Fruit fly (Drosophila melanogaster) whole organism, pupa: ENCODE data around the gene CG4360.

Experiments used
- CG10348 ChIP-seq: fragments of 200-800 bp; sonication (Bioruptor generic); IDR thresholded peaks from 2 replicates; pipeline ENCODE4 v1.3.6; 2022; ENCODE audit warnings: missing biosample characterization, missing genetic modification characterization
- CG12605 ChIP-seq: fragments of 200-800 bp; sonication (Bioruptor generic); IDR thresholded peaks from 2 replicates; pipeline ENCODE4 v1.3.6; 2022; ENCODE audit warnings: missing biosample characterization, missing genetic modification characterization
- CG13204 ChIP-seq: fragments of 200-800 bp; sonication (Bioruptor generic); optimal IDR thresholded peaks from 2 replicates; lab custom pipeline; 2018; ENCODE audit warnings: missing biosample characterization, mild to moderate bottlenecking, missing genetic modification characterization, moderate library complexity
- CG14655 ChIP-seq: fragments of 200-800 bp; sonication (Bioruptor generic); optimal IDR thresholded peaks from 3 replicates; lab custom pipeline; 2017; ENCODE audit warnings: mild to moderate bottlenecking, missing biosample characterization, missing genetic modification reagents, missing genetic modification characterization
- CG15710 ChIP-seq: fragments of 200-800 bp; sonication (Bioruptor generic); optimal IDR thresholded peaks from 2 replicates; lab custom pipeline; 2018; ENCODE audit warnings: missing biosample characterization, mild to moderate bottlenecking, missing genetic modification characterization, moderate library complexity
- CG17806 ChIP-seq: fragments of 200-800 bp; sonication (Bioruptor generic); optimal IDR thresholded peaks from 2 replicates; lab custom pipeline; 2018; ENCODE audit warnings: missing biosample characterization, mild to moderate bottlenecking, missing genetic modification characterization, moderate library complexity
- CG32121 ChIP-seq: fragments of 200-800 bp; sonication (Bioruptor generic); IDR thresholded peaks from 2 replicates; pipeline ENCODE4 v1.3.6; 2022; ENCODE audit warnings: missing biosample characterization, missing genetic modification characterization
- CG34367 ChIP-seq: fragments of 200-800 bp; sonication (Bioruptor generic); optimal IDR thresholded peaks from 2 replicates; lab custom pipeline; 2018; ENCODE audit warnings: missing biosample characterization, mild to moderate bottlenecking, missing genetic modification characterization
- CG4496 ChIP-seq: fragments of 200-800 bp; sonication (Bioruptor generic); IDR thresholded peaks from 3 replicates; pipeline ENCODE4 v1.3.6; 2022; ENCODE audit warnings: missing biosample characterization, missing genetic modification characterization
- CG8159 ChIP-seq: fragments of 200-800 bp; sonication (Bioruptor generic); optimal IDR thresholded peaks from 3 replicates; lab custom pipeline; 2018; ENCODE audit warnings: missing biosample characterization, mild to moderate bottlenecking, missing genetic modification characterization, moderate library complexity
- CG8301 ChIP-seq: fragments of 200-800 bp; sonication (Bioruptor generic); optimal IDR thresholded peaks from 2 replicates; lab custom pipeline; 2018; ENCODE audit warnings: missing biosample characterization, mild to moderate bottlenecking, missing genetic modification characterization
- CG9948 ChIP-seq: fragments of 200-800 bp; sonication (Bioruptor generic); optimal IDR thresholded peaks from 2 replicates; lab custom pipeline; 2018; ENCODE audit warnings: missing biosample characterization, mild to moderate bottlenecking, missing genetic modification characterization, moderate library complexity
- D1 ChIP-seq: fragments of 200-800 bp; sonication (Bioruptor generic); optimal IDR thresholded peaks from 2 replicates; lab custom pipeline; 2018; ENCODE audit warnings: missing biosample characterization, mild to moderate bottlenecking, missing genetic modification characterization, moderate library complexity
- EcR ChIP-seq: fragments of 200-800 bp; sonication (Bioruptor generic); optimal IDR thresholded peaks from 3 replicates; lab custom pipeline; 2019; ENCODE audit warnings: missing biosample characterization, missing genetic modification characterization, mild to moderate bottlenecking, moderate library complexity, missing genetic modification reagents
- Ets98B ChIP-seq: fragments of 200-800 bp; sonication (Bioruptor generic); IDR thresholded peaks from 2 replicates; pipeline ENCODE4 v1.3.6; 2022; ENCODE audit warnings: missing biosample characterization, missing genetic modification characterization
- Pif1A ChIP-seq: fragments of 200-800 bp; sonication (Bioruptor generic); optimal IDR thresholded peaks from 3 replicates; lab custom pipeline; 2016; ENCODE audit warnings: missing biosample characterization, missing genetic modification characterization
- Pif1B ChIP-seq: fragments of 200-800 bp; sonication (Bioruptor generic); optimal IDR thresholded peaks from 3 replicates; lab custom pipeline; 2016; ENCODE audit warnings: missing biosample characterization, missing genetic modification characterization
- Snoo ChIP-seq: fragments of 200-800 bp; sonication (Bioruptor generic); optimal IDR thresholded peaks from 3 replicates; lab custom pipeline; 2017; ENCODE audit warnings: missing biosample characterization, mild to moderate bottlenecking, missing genetic modification characterization, inconsistent platforms
- fd96Ca ChIP-seq: fragments of 200-800 bp; sonication (Bioruptor generic); IDR thresholded peaks from 3 replicates; pipeline ENCODE4 v1.3.6; 2022; ENCODE audit warnings: missing biosample characterization, missing genetic modification characterization
- gl ChIP-seq: fragments of 200-800 bp; sonication (Bioruptor generic); optimal IDR thresholded peaks from 2 replicates; lab custom pipeline; 2018; ENCODE audit warnings: missing biosample characterization, mild to moderate bottlenecking, missing genetic modification characterization
- rn ChIP-seq: fragments of 200-800 bp; sonication (Bioruptor generic); IDR thresholded peaks from 2 replicates; pipeline ENCODE4 v1.3.6; 2022; ENCODE audit warnings: missing biosample characterization, missing genetic modification characterization

The CG4360 gene

dm6 chr3R:20327572-20328483 is at the start of gene CG4360, which contains the start of gene Sirt2:
Gene CG4360, minus strand, starts transcription at chr3R:20328003.
Gene Sirt2, plus strand, starts transcription at chr3R:20328465.
- TF ChIP-seq fd96Ca (GFP tag; lab: Robert Waterston, UW) (0 out of 3 replicates have a peak, but pooled peaks have one; percentile 6), CG4496 (GFP tag; lab: Robert Waterston, UW) (0 out of 3 replicates have a peak, but pooled peaks have one; percentile 35), Pif1B (GFP tag; lab: Kevin White, UChicago) (no peak), CG8301 (tag; lab: Kevin White, UChicago) (no peak), CG8159 (tag; lab: Kevin White, UChicago) (peak; percentile 53), CG17806 (peak; percentile 26), CG9948 (tag; lab: Kevin White, UChicago) (peak; percentile 6), CG32121 (GFP tag; lab: Robert Waterston, UW) (peak; percentile 46; the same call in 1 of the 2 replicates), Ets98B (GFP tag; lab: Robert Waterston, UW) (peak; percentile 27; the same call in 1 of the 2 replicates)

dm6 chr3R:20360008-20360407 is 32.2 kb upstream of the CG4360 start, which contains the start of gene MtnC:
Gene MtnC, plus strand, starts transcription at chr3R:20360308.
- TF ChIP-seq CG4496 (GFP tag; lab: Robert Waterston, UW), result no peak

dm6 chr3R:20350278-20350677 is 22.5 kb upstream of the CG4360 start:
- TF ChIP-seq fd96Ca (GFP tag; lab: Robert Waterston, UW) (no peak), CG17806 (no peak)

- TF ChIP-seq CG32121 (GFP tag; lab: Robert Waterston, UW) (no peak), gl (tag; lab: Kevin White, UChicago) (no peak), CG15710 (no peak), rn (no peak), Snoo (tag; lab: Kevin White, UChicago) (no peak), CG9948 (tag; lab: Kevin White, UChicago) (no peak), D1 (tag; lab: Kevin White, UChicago) (no peak), CG4496 (GFP tag; lab: Robert Waterston, UW) (no peak), CG34367 (tag; lab: Kevin White, UChicago) (no peak), CG17806 (no peak), CG12605 (no peak), CG8301 (tag; lab: Kevin White, UChicago) (no peak), Ets98B (GFP tag; lab: Robert Waterston, UW) (no peak), CG10348 (GFP tag; lab: Robert Waterston, UW) (no peak), Pif1A (GFP tag; lab: Kevin White, UChicago) (no peak), CG8159 (tag; lab: Kevin White, UChicago) (no peak), CG13204 (GFP tag; lab: Kevin White, UChicago) (no peak), CG14655 (GFP tag; lab: Kevin White, UChicago) (no peak), EcR (GFP tag; lab: Kevin White, UChicago) (no peak)
These were observed 19.1 kb upstream of the CG4360 start for dm6 chr3R:20346903-20347302.

- TF ChIP-seq EcR (GFP tag; lab: Kevin White, UChicago), result no peak
- no peak for TF ChIP-seq CG8301 (tag; lab: Kevin White, UChicago)
- no peak for TF ChIP-seq D1 (tag; lab: Kevin White, UChicago)
- no peak for TF ChIP-seq Snoo (tag; lab: Kevin White, UChicago)
These were observed 10.9 kb upstream of the CG4360 start, which contains the start of gene Ir92a for dm6 chr3R:20338673-20339072. Gene Ir92a, plus strand, starts transcription at chr3R:20338973.

- TF ChIP-seq CG32121 (GFP tag; lab: Robert Waterston, UW), result no peak
- TF ChIP-seq CG12605, result no peak
- no peak for TF ChIP-seq Ets98B (GFP tag; lab: Robert Waterston, UW)
- no peak for TF ChIP-seq Pif1A (GFP tag; lab: Kevin White, UChicago)
- TF ChIP-seq CG4496 (GFP tag; lab: Robert Waterston, UW), result no peak
- no peak for TF ChIP-seq rn
- no peak for TF ChIP-seq CG8301 (tag; lab: Kevin White, UChicago)
These were observed 4.9 kb upstream of the CG4360 start for dm6 chr3R:20332688-20333087.

dm6 chr3R:20318166-20318690 is 9.6 kb downstream of the CG4360 start:
- TF ChIP-seq rn (no peak), CG9948 (tag; lab: Kevin White, UChicago) (no peak), CG12605 (0 out of 2 replicates have a peak, but pooled peaks have one; percentile 1), D1 (tag; lab: Kevin White, UChicago) (no peak), CG15710 (no peak)
